Worm (Caenorhabditis elegans): ENCODE data around the gene ncs-4.

Gene ncs-4

DNA sequence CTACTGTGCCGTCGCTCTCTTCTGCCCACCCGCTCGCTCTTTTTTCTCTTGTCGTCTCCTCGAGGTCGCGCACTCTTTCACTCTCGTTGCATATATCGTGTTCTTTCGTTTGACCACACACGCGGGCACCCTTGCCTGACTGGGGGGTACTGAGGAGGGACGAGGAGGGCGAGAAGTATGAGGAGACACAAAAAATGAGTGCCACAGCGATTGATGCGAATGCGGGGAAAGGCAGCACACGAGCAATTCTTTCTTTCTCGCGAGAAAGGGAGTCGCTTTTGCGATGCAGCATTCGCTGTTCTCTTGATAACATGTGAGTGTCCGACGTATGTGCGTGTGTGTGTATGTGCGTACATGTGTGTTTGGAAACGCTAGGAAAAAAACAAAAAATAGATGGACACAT is 12.2 kb downstream of the ncs-4 start (continued):
- TF ChIP-seq C08G9.2 (tag; optimal IDR thresholded peaks at IDR 0.05) (peak; percentile 40), ceh-19 (GFP tag; optimal IDR thresholded peaks at IDR 0.05) (no peak), rnt-1 (tag; optimal IDR thresholded peaks at IDR 0.05) (peak; percentile 72), dmd-4 (tag; optimal IDR thresholded peaks at IDR 0.05; ENCODE audit: borderline replicate concordance) (peak; percentile 66), dve-1 (tag; optimal IDR thresholded peaks at IDR 0.05) (no peak), pqm-1 (tag; optimal IDR thresholded peaks at IDR 0.05) (peak; percentile 44), ceh-24 (tag; optimal IDR thresholded peaks at IDR 0.05) (no peak), hlh-13 (GFP tag; optimal IDR thresholded peaks at IDR 0.05) (no peak), pha-2 (tag; optimal IDR thresholded peaks at IDR 0.05) (peak; percentile 77), hlh-6 (tag; optimal IDR thresholded peaks at IDR 0.05) (peak; percentile 91), zip-5 (tag; optimal IDR thresholded peaks at IDR 0.05) (no peak), odd-2 (tag; optimal IDR thresholded peaks at IDR 0.05) (no peak), ztf-16 (tag; optimal IDR thresholded peaks at IDR 0.05) (peak; percentile 9), hlh-15 (tag; optimal IDR thresholded peaks at IDR 0.05) (no peak), tbx-2 (tag; optimal IDR thresholded peaks at IDR 0.05) (peak; percentile 92), lin-11 (tag; optimal IDR thresholded peaks at IDR 0.05) (no peak)

DNA sequence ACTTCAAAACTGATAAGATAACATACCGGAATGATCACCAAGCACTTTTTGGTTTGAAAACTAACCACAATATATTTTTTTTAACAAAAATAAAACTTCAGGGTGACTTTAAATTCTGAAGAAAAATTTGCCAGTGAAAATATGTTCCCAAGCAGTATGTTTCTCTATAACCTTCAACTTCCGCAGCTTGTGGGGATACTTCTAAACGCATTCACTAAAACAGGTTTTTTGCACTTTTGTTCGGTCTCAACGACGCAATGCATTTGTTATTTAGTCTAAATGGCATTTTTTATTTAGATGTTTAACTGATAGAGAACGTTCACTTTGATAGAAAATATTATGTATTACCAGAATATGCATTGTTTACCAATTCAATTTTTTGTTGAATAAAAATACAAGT is 12.9 kb downstream of the ncs-4 start:
- TF ChIP-seq ahr-1 (tag; optimal IDR thresholded peaks at IDR 0.05) (no peak), hlh-13 (GFP tag; optimal IDR thresholded peaks at IDR 0.05) (no peak), ztf-16 (tag; optimal IDR thresholded peaks at IDR 0.05) (no peak), madf-2 (tag; optimal IDR thresholded peaks at IDR 0.05) (no peak), hlh-6 (tag; optimal IDR thresholded peaks at IDR 0.05) (no peak), unc-3 (GFP tag; conservative IDR thresholded peaks at IDR 0.05) (no peak), unc-3 (tag; optimal IDR thresholded peaks at IDR 0.05) (no peak), zip-5 (tag; optimal IDR thresholded peaks at IDR 0.05) (no peak), ama-1 (optimal IDR thresholded peaks at IDR 0.05) (no peak), ceh-34 (tag; optimal IDR thresholded peaks at IDR 0.05) (no peak), fkh-10 (GFP tag; optimal IDR thresholded peaks at IDR 0.05) (no peak), hlh-15 (tag; optimal IDR thresholded peaks at IDR 0.05) (no peak), fax-1 (tag; optimal IDR thresholded peaks at IDR 0.05) (no peak), nhr-11 (tag; optimal IDR thresholded peaks at IDR 0.05) (no peak), F13H6.1 (tag; optimal IDR thresholded peaks at IDR 0.05) (no peak), C38D4.7 (GFP tag; optimal IDR thresholded peaks at IDR 0.05) (no peak), Y22D7AL.16 (tag; optimal IDR thresholded peaks at IDR 0.05) (no peak), dve-1 (tag; optimal IDR thresholded peaks at IDR 0.05) (no peak), odd-2 (tag; optimal IDR thresholded peaks at IDR 0.05) (no peak)

DNA sequence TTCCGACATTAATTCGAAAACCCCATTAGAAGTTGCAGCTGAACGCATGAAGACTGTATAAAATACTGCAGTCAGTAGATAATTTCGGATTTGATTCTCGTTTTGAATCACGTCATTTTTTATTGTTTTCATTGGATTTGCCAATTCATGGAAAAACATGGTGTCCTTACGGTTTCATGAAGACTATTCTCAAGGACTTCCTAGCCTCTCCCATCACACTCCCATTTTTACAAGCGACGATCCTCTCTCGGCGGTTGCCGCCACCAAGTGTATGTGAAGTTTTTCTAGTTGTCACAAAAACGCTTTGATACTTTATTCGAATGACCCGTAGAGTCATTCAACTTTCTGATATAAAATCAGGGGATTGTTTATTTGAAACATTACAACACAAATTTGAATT is 13.5 kb downstream of the ncs-4 start:
- TF ChIP-seq pat-9 (tag; optimal IDR thresholded peaks at IDR 0.05) (no peak), pros-1 (tag; optimal IDR thresholded peaks at IDR 0.05) (no peak), sox-4 (tag; optimal IDR thresholded peaks at IDR 0.05) (no peak), fax-1 (tag; optimal IDR thresholded peaks at IDR 0.05) (no peak), pag-3 (tag; optimal IDR thresholded peaks at IDR 0.05; ENCODE audit: borderline replicate concordance) (no peak)

DNA sequence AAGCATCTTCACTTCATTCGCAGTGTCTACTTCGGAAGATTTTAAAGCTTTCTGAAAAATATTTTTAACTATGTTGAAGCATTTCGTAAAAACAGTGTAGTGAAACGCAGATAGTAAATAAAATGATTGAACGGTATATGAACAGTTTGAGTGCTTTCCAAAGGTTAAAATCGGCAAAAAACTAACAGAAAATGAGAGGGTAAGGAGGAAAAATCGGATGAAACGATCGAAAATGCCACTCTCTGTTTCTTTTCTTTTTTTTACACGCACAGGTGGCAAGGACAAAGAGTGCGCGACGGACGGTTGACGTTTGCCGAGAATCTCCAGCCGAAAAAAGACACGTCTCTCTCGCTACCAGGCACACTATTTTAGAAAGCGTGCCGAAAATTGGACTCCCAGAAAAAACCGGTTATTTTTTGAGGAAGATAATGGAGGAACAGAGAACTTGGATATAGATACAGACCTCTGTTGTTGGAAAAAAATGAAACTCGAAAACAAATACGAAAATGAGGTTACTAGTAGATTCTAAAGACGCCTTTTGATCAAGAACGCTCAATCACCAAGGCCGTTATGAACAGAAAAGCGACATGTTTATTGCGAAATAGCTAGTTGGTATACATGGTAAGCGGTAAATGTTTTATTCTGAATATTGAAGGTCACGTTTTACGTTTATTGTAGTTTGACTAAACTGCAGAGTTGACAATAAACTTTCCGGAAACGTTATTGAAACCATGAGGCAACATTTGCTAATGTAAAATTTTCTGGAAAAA is 18.2 kb downstream of the ncs-4 start, which contains the start of gene myrf-2:
myrf-2 (minus strand) TSS at position 51 of the 770 bp plus-strand sequence.
- no peak for TF ChIP-seq ceh-30 (tag; optimal IDR thresholded peaks at IDR 0.05)
- no peak for TF ChIP-seq ttx-3 (tag; optimal IDR thresholded peaks at IDR 0.05)
- no peak for TF ChIP-seq hlh-13 (GFP tag; optimal IDR thresholded peaks at IDR 0.05)

All from whole organism, late embryonic.